Fruit fly (Drosophila melanogaster) whole organism, pupa: ENCODE data around the gene CG10252.

Experiments used
- CG10348 ChIP-seq: fragments of 200-800 bp; sonication (Bioruptor generic); IDR thresholded peaks from 2 replicates; pipeline ENCODE4 v1.3.6; 2022; ENCODE audit warnings: missing biosample characterization, missing genetic modification characterization
- CG12605 ChIP-seq: fragments of 200-800 bp; sonication (Bioruptor generic); IDR thresholded peaks from 2 replicates; pipeline ENCODE4 v1.3.6; 2022; ENCODE audit warnings: missing biosample characterization, missing genetic modification characterization
- CG13204 ChIP-seq: fragments of 200-800 bp; sonication (Bioruptor generic); optimal IDR thresholded peaks from 2 replicates; lab custom pipeline; 2018; ENCODE audit warnings: missing biosample characterization, mild to moderate bottlenecking, missing genetic modification characterization, moderate library complexity
- CG14655 ChIP-seq: fragments of 200-800 bp; sonication (Bioruptor generic); optimal IDR thresholded peaks from 3 replicates; lab custom pipeline; 2017; ENCODE audit warnings: mild to moderate bottlenecking, missing biosample characterization, missing genetic modification reagents, missing genetic modification characterization
- CG15710 ChIP-seq: fragments of 200-800 bp; sonication (Bioruptor generic); optimal IDR thresholded peaks from 2 replicates; lab custom pipeline; 2018; ENCODE audit warnings: missing biosample characterization, mild to moderate bottlenecking, missing genetic modification characterization, moderate library complexity
- CG17806 ChIP-seq: fragments of 200-800 bp; sonication (Bioruptor generic); optimal IDR thresholded peaks from 2 replicates; lab custom pipeline; 2018; ENCODE audit warnings: missing biosample characterization, mild to moderate bottlenecking, missing genetic modification characterization, moderate library complexity
- CG32121 ChIP-seq: fragments of 200-800 bp; sonication (Bioruptor generic); IDR thresholded peaks from 2 replicates; pipeline ENCODE4 v1.3.6; 2022; ENCODE audit warnings: missing biosample characterization, missing genetic modification characterization
- CG34367 ChIP-seq: fragments of 200-800 bp; sonication (Bioruptor generic); optimal IDR thresholded peaks from 2 replicates; lab custom pipeline; 2018; ENCODE audit warnings: missing biosample characterization, mild to moderate bottlenecking, missing genetic modification characterization
- CG4496 ChIP-seq: fragments of 200-800 bp; sonication (Bioruptor generic); IDR thresholded peaks from 3 replicates; pipeline ENCODE4 v1.3.6; 2022; ENCODE audit warnings: missing biosample characterization, missing genetic modification characterization
- CG8159 ChIP-seq: fragments of 200-800 bp; sonication (Bioruptor generic); optimal IDR thresholded peaks from 3 replicates; lab custom pipeline; 2018; ENCODE audit warnings: missing biosample characterization, mild to moderate bottlenecking, missing genetic modification characterization, moderate library complexity
- CG8301 ChIP-seq: fragments of 200-800 bp; sonication (Bioruptor generic); optimal IDR thresholded peaks from 2 replicates; lab custom pipeline; 2018; ENCODE audit warnings: missing biosample characterization, mild to moderate bottlenecking, missing genetic modification characterization
- CG9948 ChIP-seq: fragments of 200-800 bp; sonication (Bioruptor generic); optimal IDR thresholded peaks from 2 replicates; lab custom pipeline; 2018; ENCODE audit warnings: missing biosample characterization, mild to moderate bottlenecking, missing genetic modification characterization, moderate library complexity
- D1 ChIP-seq: fragments of 200-800 bp; sonication (Bioruptor generic); optimal IDR thresholded peaks from 2 replicates; lab custom pipeline; 2018; ENCODE audit warnings: missing biosample characterization, mild to moderate bottlenecking, missing genetic modification characterization, moderate library complexity
- EcR ChIP-seq: fragments of 200-800 bp; sonication (Bioruptor generic); optimal IDR thresholded peaks from 3 replicates; lab custom pipeline; 2019; ENCODE audit warnings: missing biosample characterization, missing genetic modification characterization, mild to moderate bottlenecking, moderate library complexity, missing genetic modification reagents
- Ets98B ChIP-seq: fragments of 200-800 bp; sonication (Bioruptor generic); IDR thresholded peaks from 2 replicates; pipeline ENCODE4 v1.3.6; 2022; ENCODE audit warnings: missing biosample characterization, missing genetic modification characterization
- Pif1A ChIP-seq: fragments of 200-800 bp; sonication (Bioruptor generic); optimal IDR thresholded peaks from 3 replicates; lab custom pipeline; 2016; ENCODE audit warnings: missing biosample characterization, missing genetic modification characterization
- Pif1B ChIP-seq: fragments of 200-800 bp; sonication (Bioruptor generic); optimal IDR thresholded peaks from 3 replicates; lab custom pipeline; 2016; ENCODE audit warnings: missing biosample characterization, missing genetic modification characterization
- Snoo ChIP-seq: fragments of 200-800 bp; sonication (Bioruptor generic); optimal IDR thresholded peaks from 3 replicates; lab custom pipeline; 2017; ENCODE audit warnings: missing biosample characterization, mild to moderate bottlenecking, missing genetic modification characterization, inconsistent platforms
- fd96Ca ChIP-seq: fragments of 200-800 bp; sonication (Bioruptor generic); IDR thresholded peaks from 3 replicates; pipeline ENCODE4 v1.3.6; 2022; ENCODE audit warnings: missing biosample characterization, missing genetic modification characterization
- gl ChIP-seq: fragments of 200-800 bp; sonication (Bioruptor generic); optimal IDR thresholded peaks from 2 replicates; lab custom pipeline; 2018; ENCODE audit warnings: missing biosample characterization, mild to moderate bottlenecking, missing genetic modification characterization
- rn ChIP-seq: fragments of 200-800 bp; sonication (Bioruptor generic); IDR thresholded peaks from 2 replicates; pipeline ENCODE4 v1.3.6; 2022; ENCODE audit warnings: missing biosample characterization, missing genetic modification characterization

CG10252 gene

dm6 chr3R:23698835-23699234 lies 2.8 kb upstream of the CG10252 start, which contains the start of gene prt:
Gene prt, minus strand, starts transcription at chr3R:23699027.
- TF ChIP-seq CG12605 (GFP tag; lab: Robert Waterston, UW) (peak; percentile 70), D1 (tag; lab: Kevin White, UChicago) (no peak)
- TF ChIP-seq, all 21 proteins: peak for 1

- TF ChIP-seq CG12605 (GFP tag; lab: Robert Waterston, UW): no peak
- TF ChIP-seq CG14655 (GFP tag; lab: Kevin White, UChicago): no peak
- TF ChIP-seq Ets98B (GFP tag; lab: Robert Waterston, UW): no peak
- TF ChIP-seq Pif1B: no peak
- no peak for TF ChIP-seq CG10348 (GFP tag; lab: Robert Waterston, UW)
- no peak for TF ChIP-seq D1 (tag; lab: Kevin White, UChicago)
- TF ChIP-seq CG9948 (tag; lab: Kevin White, UChicago): no peak
- no peak for TF ChIP-seq CG34367
- no peak for TF ChIP-seq rn (GFP tag; lab: Robert Waterston, UW)
- TF ChIP-seq Pif1A (GFP tag; lab: Kevin White, UChicago): no peak
- TF ChIP-seq gl: no peak
- no peak for TF ChIP-seq CG32121
- no peak for TF ChIP-seq EcR (GFP tag; lab: Kevin White, UChicago)
- no peak for TF ChIP-seq CG4496 (GFP tag; lab: Robert Waterston, UW)
- TF ChIP-seq, all 21 proteins: peak for 0
Observed at dm6 chr3R:23694579-23695033, 1.4 kb downstream of the CG10252 start, which contains the start of gene CG10254. Gene CG10254, minus strand, starts transcription at chr3R:23694983.

dm6 chr3R:23686924-23687323 lies 9.1 kb downstream of the CG10252 start:
- TF ChIP-seq rn (GFP tag; lab: Robert Waterston, UW): no peak
- TF ChIP-seq CG12605 (GFP tag; lab: Robert Waterston, UW): no peak
- TF ChIP-seq CG15710 (tag; lab: Kevin White, UChicago): no peak
- no peak for TF ChIP-seq CG34367
- no peak for TF ChIP-seq CG32121
- no peak for TF ChIP-seq CG8159
- TF ChIP-seq Ets98B (GFP tag; lab: Robert Waterston, UW): no peak
- no peak for TF ChIP-seq CG4496 (GFP tag; lab: Robert Waterston, UW)
- no peak for TF ChIP-seq CG14655 (GFP tag; lab: Kevin White, UChicago)
- no peak for TF ChIP-seq EcR (GFP tag; lab: Kevin White, UChicago)
- no peak for TF ChIP-seq gl
- no peak for TF ChIP-seq CG10348 (GFP tag; lab: Robert Waterston, UW)
- no peak for TF ChIP-seq CG17806 (tag; lab: Kevin White, UChicago)
- TF ChIP-seq CG13204 (GFP tag; lab: Kevin White, UChicago): no peak
- no peak for TF ChIP-seq CG9948 (tag; lab: Kevin White, UChicago)
- no peak for TF ChIP-seq Pif1B
- TF ChIP-seq D1 (tag; lab: Kevin White, UChicago): no peak
- no peak for TF ChIP-seq Pif1A (GFP tag; lab: Kevin White, UChicago)
- TF ChIP-seq CG8301 (tag; lab: Kevin White, UChicago): no peak
- TF ChIP-seq Snoo (tag; lab: Kevin White, UChicago): no peak

- TF ChIP-seq CG34367 (no peak), CG8301 (tag; lab: Kevin White, UChicago) (no peak)
Observed at dm6 chr3R:23685955-23686354, 10.1 kb downstream of the CG10252 start, which contains the start of gene SPE. Gene SPE, plus strand, starts transcription at chr3R:23686255.

- TF ChIP-seq CG8301 (tag; lab: Kevin White, UChicago) (no peak), CG17806 (tag; lab: Kevin White, UChicago) (no peak), CG10348 (GFP tag; lab: Robert Waterston, UW) (no peak), EcR (GFP tag; lab: Kevin White, UChicago) (no peak), CG34367 (no peak), Ets98B (GFP tag; lab: Robert Waterston, UW) (no peak), CG4496 (GFP tag; lab: Robert Waterston, UW) (no peak), CG14655 (GFP tag; lab: Kevin White, UChicago) (no peak), fd96Ca (GFP tag; lab: Robert Waterston, UW) (no peak), CG8159 (no peak), CG15710 (tag; lab: Kevin White, UChicago) (no peak), Pif1B (no peak), CG12605 (GFP tag; lab: Robert Waterston, UW) (no peak), rn (GFP tag; lab: Robert Waterston, UW) (no peak)
Observed at dm6 chr3R:23683757-23684156, 12.3 kb downstream of the CG10252 start, which contains the start of gene CG18754. Gene CG18754, plus strand, starts transcription at chr3R:23684057.

dm6 chr3R:23682203-23682602 lies 13.8 kb downstream of the CG10252 start, which contains the start of gene CG16710:
Gene CG16710, plus strand, starts transcription at chr3R:23682503.
- TF ChIP-seq CG12605 (GFP tag; lab: Robert Waterston, UW): no peak
- TF ChIP-seq gl: no peak
- no peak for TF ChIP-seq CG32121
- TF ChIP-seq fd96Ca (GFP tag; lab: Robert Waterston, UW): no peak
- TF ChIP-seq CG4496 (GFP tag; lab: Robert Waterston, UW): no peak
- TF ChIP-seq CG17806 (tag; lab: Kevin White, UChicago): no peak
- no peak for TF ChIP-seq D1 (tag; lab: Kevin White, UChicago)
- no peak for TF ChIP-seq EcR (GFP tag; lab: Kevin White, UChicago)
- TF ChIP-seq CG15710 (tag; lab: Kevin White, UChicago): no peak
- no peak for TF ChIP-seq rn (GFP tag; lab: Robert Waterston, UW)
- TF ChIP-seq Snoo (tag; lab: Kevin White, UChicago): no peak
- TF ChIP-seq CG34367: no peak
- no peak for TF ChIP-seq Pif1B
- TF ChIP-seq Pif1A (GFP tag; lab: Kevin White, UChicago): no peak
- no peak for TF ChIP-seq CG8301 (tag; lab: Kevin White, UChicago)
- TF ChIP-seq CG9948 (tag; lab: Kevin White, UChicago): no peak
- no peak for TF ChIP-seq CG10348 (GFP tag; lab: Robert Waterston, UW)
- TF ChIP-seq, all 21 proteins: peak for 0
